Worm (Caenorhabditis elegans) whole organism, L1 larva: ENCODE data around the gene srh-251.

ENCODE experiments used
- C16A3.4 ChIP-seq: fragments of 150-350 bp; optimal IDR thresholded peaks from 2 replicates; lab custom pipeline; 2014; ENCODE audit warnings: missing biosample characterization, missing genetic modification characterization
- C34B4.2 ChIP-seq: sonication (generic microtip); optimal IDR thresholded peaks from 2 replicates; lab custom pipeline; 2017; ENCODE audit warnings: mild to moderate bottlenecking, missing genetic modification characterization, missing compliant biosample characterization
- aly-2 ChIP-seq: fragments of 150-350 bp; optimal IDR thresholded peaks from 2 replicates; lab custom pipeline; 2014; ENCODE audit warnings: missing biosample characterization, missing genetic modification characterization
- ama-1 ChIP-seq: fragments of 150-350 bp; optimal IDR thresholded peaks from 2 replicates; lab custom pipeline; 2014
- blmp-1 ChIP-seq: fragments of 150-350 bp; optimal IDR thresholded peaks from 2 replicates; lab custom pipeline; 2014; ENCODE audit warnings: missing biosample characterization, missing genetic modification characterization
- ceh-8 ChIP-seq: fragments of 200-800 bp; sonication (Bioruptor generic); optimal IDR thresholded peaks from 2 replicates; lab custom pipeline; 2018; ENCODE audit warnings: mild to moderate bottlenecking, missing genetic modification characterization, moderate library complexity, missing compliant biosample characterization
- ceh-82 ChIP-seq, 3 experiments: fragments of 150-350 bp in 1 of 3; sonication (generic microtip) in 2 of 3; optimal IDR thresholded peaks; 2 replicates each; lab custom pipeline; 2014 to 2017; ENCODE audit warnings: missing biosample characterization in 3 of 3, missing genetic modification characterization in 3 of 3
- ceh-88 ChIP-seq: fragments of 200-800 bp; sonication (Bioruptor generic); IDR thresholded peaks from 2 replicates; pipeline ENCODE4 v1.3.6; 2022; ENCODE audit warnings: missing genetic modification characterization, missing compliant biosample characterization
- ceh-90 ChIP-seq: sonication (generic microtip); optimal IDR thresholded peaks from 2 replicates; lab custom pipeline; 2016; ENCODE audit warnings: missing genetic modification characterization, missing compliant biosample characterization
- efl-1 ChIP-seq, 4 experiments: fragments of 150-350 bp; optimal IDR thresholded peaks in 3 of 4; peaks in 1 of 4; 1 replicate in 1 of 4; 2 replicates in 3 of 4; lab custom pipeline; 2014; ENCODE audit warnings: missing biosample characterization in 2 of 4, missing genetic modification characterization in 2 of 4, missing genetic modification reagents in 2 of 4
- egl-13 ChIP-seq: sonication (generic microtip); optimal IDR thresholded peaks from 2 replicates; lab custom pipeline; 2016; ENCODE audit warnings: missing genotype, missing genetic modification reagents, missing genetic modification characterization, missing compliant biosample characterization
- ets-5 ChIP-seq: fragments of 200-800 bp; sonication (Bioruptor generic); IDR thresholded peaks from 2 replicates; pipeline ENCODE4 v1.3.6; 2022; ENCODE audit warnings: missing genetic modification characterization, missing compliant biosample characterization
- fkh-10 ChIP-seq: sonication (generic microtip); optimal IDR thresholded peaks from 2 replicates; lab custom pipeline; 2017; ENCODE audit warnings: missing biosample characterization, missing genetic modification reagents, missing genetic modification characterization
- fkh-4 ChIP-seq: sonication (generic microtip); optimal IDR thresholded peaks from 2 replicates; lab custom pipeline; 2016; ENCODE audit warnings: missing compliant biosample characterization, missing genetic modification characterization, borderline replicate concordance
- grh-1 ChIP-seq: fragments of 200-800 bp; sonication (Bioruptor generic); IDR thresholded peaks from 2 replicates; pipeline ENCODE4 v1.3.6; 2022; ENCODE audit warnings: missing genetic modification reagents, missing genetic modification characterization, missing compliant biosample characterization
- hlh-17 ChIP-seq: fragments of 200-800 bp; sonication (Bioruptor generic); optimal IDR thresholded peaks from 2 replicates; lab custom pipeline; 2018; ENCODE audit warnings: missing genetic modification characterization, mild to moderate bottlenecking, missing compliant biosample characterization, moderate library complexity, borderline replicate concordance
- hlh-4 ChIP-seq: sonication (generic microtip); optimal IDR thresholded peaks from 2 replicates; lab custom pipeline; 2016; ENCODE audit warnings: mild to moderate bottlenecking, missing genetic modification characterization, missing compliant biosample characterization
- lin-35 ChIP-seq, 2 experiments: fragments of 150-350 bp; optimal IDR thresholded peaks; 2 replicates each; lab custom pipeline; 2014; ENCODE audit warnings: missing biosample characterization in 2 of 2, missing genetic modification characterization in 2 of 2, missing genetic modification reagents in 2 of 2
- lin-39 ChIP-seq: fragments of 150-350 bp; optimal IDR thresholded peaks from 2 replicates; lab custom pipeline; 2014; ENCODE audit warnings: missing biosample characterization, missing genetic modification reagents, missing genetic modification characterization
- lir-3 ChIP-seq: sonication (generic microtip); optimal IDR thresholded peaks from 2 replicates; lab custom pipeline; 2016; ENCODE audit warnings: mild to moderate bottlenecking, missing genetic modification characterization, moderate library complexity, missing compliant biosample characterization; ENCODE audit not compliant: poor library complexity
- lsy-2 ChIP-seq, 2 experiments: fragments of 150-350 bp; optimal IDR thresholded peaks; 2 replicates each; lab custom pipeline; 2014; ENCODE audit warnings: missing biosample characterization in 2 of 2, missing genetic modification characterization in 2 of 2
- mab-9 ChIP-seq: fragments of 200-800 bp; sonication (Bioruptor generic); IDR thresholded peaks from 2 replicates; pipeline ENCODE4 v1.3.6; 2022; ENCODE audit warnings: missing genetic modification reagents, missing genetic modification characterization, missing compliant biosample characterization
- mep-1 ChIP-seq: fragments of 150-350 bp; optimal IDR thresholded peaks from 2 replicates; lab custom pipeline; 2014; ENCODE audit warnings: missing biosample characterization, missing genetic modification characterization
- nhr-11 ChIP-seq: fragments of 150-350 bp; optimal IDR thresholded peaks from 2 replicates; lab custom pipeline; 2014; ENCODE audit warnings: missing biosample characterization, missing genetic modification characterization
- nhr-19 ChIP-seq: fragments of 200-800 bp; sonication (Bioruptor generic); conservative IDR thresholded peaks from 2 replicates; pipeline ENCODE4 v1.3.6; 2022; ENCODE audit warnings: missing genetic modification characterization, missing compliant biosample characterization
- nhr-237 ChIP-seq: fragments of 150-350 bp; optimal IDR thresholded peaks from 2 replicates; lab custom pipeline; 2014; ENCODE audit warnings: missing biosample characterization, missing genetic modification characterization
- nhr-28 ChIP-seq: fragments of 150-350 bp; optimal IDR thresholded peaks from 2 replicates; lab custom pipeline; 2014; ENCODE audit warnings: missing biosample characterization, missing genetic modification characterization
- nhr-47 ChIP-seq: sonication (generic microtip); optimal IDR thresholded peaks from 2 replicates; lab custom pipeline; 2016; ENCODE audit warnings: mild to moderate bottlenecking, missing genetic modification characterization, moderate library complexity, missing compliant biosample characterization
- nhr-85 ChIP-seq: sonication (generic microtip); peaks from one replicate; lab custom pipeline; 2016; ENCODE audit warnings: missing genetic modification characterization, inconsistent platforms, missing compliant biosample characterization
- nhr-90 ChIP-seq: sonication (generic microtip); optimal IDR thresholded peaks from 2 replicates; lab custom pipeline; 2016; ENCODE audit warnings: mild to moderate bottlenecking, missing genetic modification characterization, missing compliant biosample characterization; ENCODE audit not compliant: poor library complexity
- pqm-1 ChIP-seq: sonication (generic microtip); optimal IDR thresholded peaks from 3 replicates; lab custom pipeline; 2017; ENCODE audit warnings: missing biosample characterization, missing genetic modification characterization
- snpc-4 ChIP-seq: fragments of 150-350 bp; optimal IDR thresholded peaks from 2 replicates; lab custom pipeline; 2014; ENCODE audit warnings: missing biosample characterization, missing genetic modification characterization
- snu-23 ChIP-seq: sonication (generic microtip); optimal IDR thresholded peaks from 2 replicates; lab custom pipeline; 2016; ENCODE audit warnings: missing genetic modification characterization, missing compliant biosample characterization
- sptf-1 ChIP-seq: fragments of 150-350 bp; optimal IDR thresholded peaks from 2 replicates; lab custom pipeline; 2014; ENCODE audit warnings: missing biosample characterization, missing genetic modification characterization
- sup-37 ChIP-seq: fragments of 200-800 bp; sonication (Bioruptor generic); optimal IDR thresholded peaks from 2 replicates; lab custom pipeline; 2018; ENCODE audit warnings: mild to moderate bottlenecking, missing genetic modification characterization, missing compliant biosample characterization
- swsn-7 ChIP-seq: sonication (generic microtip); optimal IDR thresholded peaks from 2 replicates; lab custom pipeline; 2016; ENCODE audit warnings: missing genetic modification characterization, missing compliant biosample characterization
- unc-130 ChIP-seq: fragments of 150-350 bp; optimal IDR thresholded peaks from 2 replicates; lab custom pipeline; 2017; ENCODE audit warnings: missing biosample characterization, missing genetic modification characterization, inconsistent platforms
- unc-62 ChIP-seq: fragments of 150-350 bp; optimal IDR thresholded peaks from 2 replicates; lab custom pipeline; 2014; ENCODE audit warnings: missing biosample characterization, missing genetic modification reagents, missing genetic modification characterization
- unc-98 ChIP-seq: fragments of 200-800 bp; sonication (Bioruptor generic); IDR thresholded peaks from 2 replicates; pipeline ENCODE4 v1.3.6; 2022; ENCODE audit warnings: missing genetic modification characterization, missing compliant biosample characterization
- vab-15 ChIP-seq: sonication (generic microtip); optimal IDR thresholded peaks from 2 replicates; lab custom pipeline; 2017; ENCODE audit warnings: missing genotype, mild to moderate bottlenecking, missing genetic modification characterization, missing compliant biosample characterization
- zag-1 ChIP-seq: fragments of 150-350 bp; optimal IDR thresholded peaks from 2 replicates; lab custom pipeline; 2014; ENCODE audit warnings: missing biosample characterization, missing genetic modification characterization
- zip-4 ChIP-seq: fragments of 200-800 bp; sonication (Bioruptor generic); optimal IDR thresholded peaks from 2 replicates; lab custom pipeline; 2018; ENCODE audit warnings: mild to moderate bottlenecking, missing genetic modification characterization, moderate library complexity, missing compliant biosample characterization

The srh-251 gene

DNA sequence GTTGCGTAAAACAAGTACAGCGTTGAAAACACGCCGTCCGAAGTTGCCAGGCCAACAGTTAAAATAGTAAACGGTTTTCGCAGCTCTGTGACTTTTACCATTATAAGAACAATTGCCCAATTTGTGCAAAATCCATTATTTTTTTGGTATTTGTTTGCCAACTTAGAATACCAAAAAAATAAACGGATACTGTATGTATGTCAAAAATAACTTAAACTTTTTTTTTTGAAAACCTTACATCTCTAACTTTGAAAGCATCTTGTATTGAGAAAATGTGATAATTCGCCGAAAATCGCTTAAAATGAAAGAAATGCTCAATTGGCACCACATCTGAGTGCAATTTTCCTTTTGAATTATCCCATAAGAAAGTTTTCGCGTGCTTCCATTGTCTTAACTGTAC is 19.0 kb upstream of the srh-251 start, which contains the start of gene fbxa-199:
TSS of gene fbxa-199 (minus strand) at position 101 of the 400 bp plus-strand sequence.
- TF ChIP-seq nhr-47 (tag; lab: Kevin White, UChicago) (no peak), fkh-4 (tag; lab: Kevin White, UChicago) (no peak), ceh-82 (tag; optimal IDR thresholded peaks at IDR 0.05; lab: Kevin White, UChicago) (no peak), unc-62 (GFP tag; lab: Kevin White, UChicago) (no peak), egl-13 (tag; lab: Kevin White, UChicago) (no peak), pqm-1 (tag; lab: Kevin White, UChicago) (no peak), fkh-10 (no peak), snpc-4 (tag; lab: Kevin White, UChicago) (no peak), unc-98 (GFP tag; lab: Robert Waterston, UW) (no peak), C34B4.2 (tag; lab: Kevin White, UChicago) (no peak), ceh-88 (GFP tag; lab: Robert Waterston, UW) (no peak), nhr-90 (tag; lab: Kevin White, UChicago) (no peak), snu-23 (GFP tag; lab: Kevin White, UChicago) (no peak), vab-15 (tag; lab: Kevin White, UChicago) (no peak), lin-39 (tag; lab: Kevin White, UChicago) (no peak)

ce11 chrV:15397139-15397538 is 17.4 kb upstream of the srh-251 start:
- TF ChIP-seq lin-39 (tag; lab: Kevin White, UChicago) (no peak), sptf-1 (tag; lab: Kevin White, UChicago) (no peak), lir-3 (tag; lab: Kevin White, UChicago) (no peak), zip-4 (GFP tag; lab: Kevin White, UChicago) (no peak), zag-1 (tag; lab: Kevin White, UChicago) (no peak), nhr-11 (no peak), nhr-19 (GFP tag; lab: Robert Waterston, UW) (no peak), nhr-85 (tag; lab: Kevin White, UChicago) (no peak), grh-1 (no peak), swsn-7 (tag; lab: Kevin White, UChicago) (no peak), mep-1 (tag; lab: Kevin White, UChicago) (no peak), hlh-4 (tag; lab: Kevin White, UChicago) (no peak), hlh-17 (no peak), nhr-47 (tag; lab: Kevin White, UChicago) (no peak), sup-37 (GFP tag; lab: Kevin White, UChicago) (no peak), unc-130 (tag; lab: Kevin White, UChicago) (no peak), nhr-237 (tag; lab: Kevin White, UChicago) (no peak), nhr-28 (tag; lab: Kevin White, UChicago) (no peak), mab-9 (no peak), ceh-90 (tag; lab: Kevin White, UChicago) (no peak)

- TF ChIP-seq vab-15 (tag; lab: Kevin White, UChicago): no peak
- TF ChIP-seq aly-2: no peak
- no peak for TF ChIP-seq ama-1 (lab: Kevin White, UChicago)
- no peak for TF ChIP-seq ceh-8 (GFP tag; lab: Kevin White, UChicago)
- no peak for TF ChIP-seq ets-5 (GFP tag; lab: Robert Waterston, UW)
- TF ChIP-seq lsy-2 (tag; optimal IDR thresholded peaks at IDR 0.05; lab: Kevin White, UChicago): no peak
- no peak for TF ChIP-seq blmp-1 (tag; lab: Kevin White, UChicago)
- no peak for TF ChIP-seq efl-1 (optimal IDR thresholded peaks at IDR 0.05; lab: Kevin White, UChicago)
- TF ChIP-seq efl-1 (GFP tag; optimal IDR thresholded peaks at IDR 0.05 in 1 of 2; lab: Kevin White, UChicago): peak in 1 of 2 experiments; percentile 95
- TF ChIP-seq hlh-4 (tag; lab: Kevin White, UChicago): no peak
- peak in 1 of 2 experiments; percentile 7 for TF ChIP-seq lin-35 (GFP tag; optimal IDR thresholded peaks at IDR 0.05; lab: Kevin White, UChicago)
- TF ChIP-seq C16A3.4 (tag; lab: Kevin White, UChicago): no peak
Observed at ce11 chrV:15395347-15395746, 15.6 kb upstream of the srh-251 start, which contains the start of gene cyb-3. TSS of gene cyb-3 (plus strand) at chrV:15395696.
